Worm (Caenorhabditis elegans) whole organism, mixed stage, embryonic: Measurements from ENCODE around the gene C25E10.12.

Experiments
- M03D4.4 ChIP-seq: sonication (generic microtip); optimal IDR thresholded peaks from 2 replicates; lab custom pipeline; 2017; ENCODE audit warnings: mild to moderate bottlenecking, missing genetic modification characterization, missing compliant biosample characterization
- blmp-1 ChIP-seq: fragments of 150-350 bp; optimal IDR thresholded peaks from 2 replicates; lab custom pipeline; 2014; ENCODE audit warnings: missing biosample characterization, missing genetic modification characterization
- ceh-83 ChIP-seq: fragments of 200-800 bp; sonication (Bioruptor generic); optimal IDR thresholded peaks from 2 replicates; lab custom pipeline; 2018; ENCODE audit warnings: mild to moderate bottlenecking, missing genetic modification characterization, missing compliant biosample characterization
- ces-1 ChIP-seq: fragments of 150-350 bp; optimal IDR thresholded peaks from 2 replicates; lab custom pipeline; 2014; ENCODE audit warnings: missing biosample characterization, missing genetic modification reagents, missing genetic modification characterization
- cnd-1 ChIP-seq: fragments of 200-800 bp; sonication (Bioruptor generic); optimal IDR thresholded peaks from 2 replicates; lab custom pipeline; 2018; ENCODE audit warnings: mild to moderate bottlenecking, missing genetic modification characterization, missing compliant biosample characterization
- drap-1 ChIP-seq: fragments of 200-800 bp; sonication (Bioruptor generic); optimal IDR thresholded peaks from 3 replicates; lab custom pipeline; 2018; ENCODE audit warnings: mild to moderate bottlenecking, missing genetic modification characterization, missing compliant biosample characterization
- elt-1 ChIP-seq: sonication (generic microtip); optimal IDR thresholded peaks from 2 replicates; lab custom pipeline; 2017; ENCODE audit warnings: missing genetic modification characterization, mild to moderate bottlenecking, missing compliant biosample characterization, antibody characterized with exemption, moderate library complexity, borderline replicate concordance; ENCODE audit not compliant: insufficient read depth
- elt-3 ChIP-seq: fragments of 150-350 bp; optimal IDR thresholded peaks from 2 replicates; lab custom pipeline; 2014; ENCODE audit warnings: missing biosample characterization, missing genetic modification characterization
- flh-1 ChIP-seq: fragments of 200-800 bp; sonication (Bioruptor generic); optimal IDR thresholded peaks from 2 replicates; lab custom pipeline; 2018; ENCODE audit warnings: mild to moderate bottlenecking, missing genetic modification characterization, moderate library complexity, missing compliant biosample characterization
- ham-2 ChIP-seq: fragments of 200-800 bp; sonication (Bioruptor generic); optimal IDR thresholded peaks from 2 replicates; lab custom pipeline; 2018; ENCODE audit warnings: mild to moderate bottlenecking, missing genetic modification characterization, missing compliant biosample characterization
- hlh-1 ChIP-seq: fragments of 150-350 bp; optimal IDR thresholded peaks from 2 replicates; lab custom pipeline; 2014; ENCODE audit warnings: missing biosample characterization, missing genetic modification reagents, missing genetic modification characterization
- lin-13 ChIP-seq: fragments of 150-350 bp; optimal IDR thresholded peaks from 2 replicates; lab custom pipeline; 2014; ENCODE audit warnings: missing biosample characterization, missing genetic modification characterization
- lin-32 ChIP-seq: fragments of 200-800 bp; sonication (Bioruptor generic); optimal IDR thresholded peaks from 2 replicates; lab custom pipeline; 2018; ENCODE audit warnings: mild to moderate bottlenecking, missing genetic modification characterization, missing compliant biosample characterization
- mab-5 ChIP-seq: fragments of 150-350 bp; optimal IDR thresholded peaks from 2 replicates; lab custom pipeline; 2014; ENCODE audit warnings: missing biosample characterization, missing genetic modification characterization
- mep-1 ChIP-seq: fragments of 150-350 bp; optimal IDR thresholded peaks from 2 replicates; lab custom pipeline; 2017; ENCODE audit warnings: missing biosample characterization, missing genetic modification reagents, missing genetic modification characterization, inconsistent platforms
- mls-2 ChIP-seq: sonication (generic microtip); optimal IDR thresholded peaks from 2 replicates; lab custom pipeline; 2016; ENCODE audit warnings: mild to moderate bottlenecking, missing genetic modification characterization, moderate library complexity, missing compliant biosample characterization
- nhr-12 ChIP-seq: fragments of 150-350 bp; optimal IDR thresholded peaks from 2 replicates; lab custom pipeline; 2014; ENCODE audit warnings: missing biosample characterization, missing genetic modification characterization
- nhr-2 ChIP-seq: fragments of 150-350 bp; optimal IDR thresholded peaks from 2 replicates; lab custom pipeline; 2014; ENCODE audit warnings: missing biosample characterization, missing genetic modification characterization
- nhr-237 ChIP-seq: fragments of 150-350 bp; optimal IDR thresholded peaks from 2 replicates; lab custom pipeline; 2014; ENCODE audit warnings: missing biosample characterization, missing genetic modification characterization
- nhr-28 ChIP-seq: fragments of 150-350 bp; optimal IDR thresholded peaks from 2 replicates; lab custom pipeline; 2014; ENCODE audit warnings: missing biosample characterization, missing genetic modification characterization
- nhr-76 ChIP-seq: sonication (generic microtip); optimal IDR thresholded peaks from 2 replicates; lab custom pipeline; 2017; ENCODE audit warnings: missing biosample characterization, missing genetic modification characterization
- pha-4 ChIP-seq: fragments of 150-350 bp; optimal IDR thresholded peaks from 2 replicates; lab custom pipeline; 2018; ENCODE audit warnings: missing biosample characterization, missing genetic modification reagents, missing genetic modification characterization
- snpc-4 ChIP-seq: fragments of 150-350 bp; optimal IDR thresholded peaks from 2 replicates; lab custom pipeline; 2014; ENCODE audit warnings: missing biosample characterization, missing genetic modification characterization
- sptf-1 ChIP-seq: sonication (generic microtip); optimal IDR thresholded peaks from 2 replicates; lab custom pipeline; 2017; ENCODE audit warnings: mild to moderate bottlenecking, missing genetic modification characterization, moderate library complexity, missing compliant biosample characterization
- tbx-8 ChIP-seq: fragments of 200-800 bp; sonication (Bioruptor generic); optimal IDR thresholded peaks from 2 replicates; lab custom pipeline; 2018; ENCODE audit warnings: mild to moderate bottlenecking, missing genetic modification characterization, moderate library complexity, missing compliant biosample characterization
- unc-120 ChIP-seq: sonication (generic microtip); optimal IDR thresholded peaks from 2 replicates; lab custom pipeline; 2017; ENCODE audit warnings: missing genetic modification characterization, missing compliant biosample characterization; ENCODE audit not compliant: poor library complexity, severe bottlenecking
- unc-39 ChIP-seq: fragments of 150-350 bp; optimal IDR thresholded peaks from 2 replicates; lab custom pipeline; 2014; ENCODE audit warnings: missing biosample characterization, missing genetic modification characterization
- unc-62 ChIP-seq: fragments of 150-350 bp; optimal IDR thresholded peaks from 2 replicates; lab custom pipeline; 2014; ENCODE audit warnings: missing biosample characterization, missing genetic modification reagents, missing genetic modification characterization
- zip-8 ChIP-seq: fragments of 150-350 bp; optimal IDR thresholded peaks from 2 replicates; lab custom pipeline; 2014; ENCODE audit warnings: missing biosample characterization, missing genetic modification characterization
- ztf-11 ChIP-seq: fragments of 150-350 bp; optimal IDR thresholded peaks from 2 replicates; lab custom pipeline; 2014; ENCODE audit warnings: missing biosample characterization, missing genetic modification characterization

The C25E10.12 gene

ce11 chrV:9053235-9053634 is 9.0 kb downstream of the C25E10.12 start:
- no peak for TF ChIP-seq mls-2 (tag; lab: Kevin White, UChicago)

ce11 chrV:9051100-9051499 is 11.1 kb downstream of the C25E10.12 start, which contains the start of gene C25E10.7:
Gene C25E10.7 (minus strand): TSS chrV:9051200.
- TF ChIP-seq ham-2 (GFP tag; lab: Kevin White, UChicago) (no peak), drap-1 (GFP tag; lab: Kevin White, UChicago) (no peak), hlh-1 (tag; lab: Kevin White, UChicago) (no peak), tbx-8 (GFP tag; lab: Kevin White, UChicago) (no peak), nhr-28 (no peak), unc-62 (GFP tag; lab: Kevin White, UChicago) (no peak), ztf-11 (no peak), mep-1 (tag; lab: Kevin White, UChicago) (no peak), nhr-237 (tag; lab: Kevin White, UChicago) (no peak), cnd-1 (tag; lab: Kevin White, UChicago) (no peak), blmp-1 (tag; lab: Kevin White, UChicago) (no peak)

- no peak for TF ChIP-seq mep-1 (tag; lab: Kevin White, UChicago)
- TF ChIP-seq mls-2 (tag; lab: Kevin White, UChicago): no peak
- TF ChIP-seq snpc-4 (tag; lab: Kevin White, UChicago): no peak
- no peak for TF ChIP-seq sptf-1 (tag; lab: Kevin White, UChicago)
- no peak for TF ChIP-seq nhr-12 (tag; lab: Kevin White, UChicago)
- no peak for TF ChIP-seq mab-5
- TF ChIP-seq tbx-8 (GFP tag; lab: Kevin White, UChicago): no peak
- no peak for TF ChIP-seq pha-4 (tag; lab: Kevin White, UChicago)
- no peak for TF ChIP-seq M03D4.4 (tag; lab: Kevin White, UChicago)
- no peak for TF ChIP-seq cnd-1 (tag; lab: Kevin White, UChicago)
- no peak for TF ChIP-seq unc-120 (tag; lab: Kevin White, UChicago)
- no peak for TF ChIP-seq lin-13
- TF ChIP-seq hlh-1 (tag; lab: Kevin White, UChicago): no peak
- TF ChIP-seq ham-2 (GFP tag; lab: Kevin White, UChicago): no peak
- no peak for TF ChIP-seq ceh-83 (GFP tag; lab: Kevin White, UChicago)
These were observed 13.0 kb downstream of the C25E10.12 start for ce11 chrV:9049271-9049670.

- TF ChIP-seq ztf-11 (no peak), unc-39 (no peak)
- TF ChIP-seq, all 35 proteins: peak for 0
These were observed 14.6 kb downstream of the C25E10.12 start, which contains the start of gene C25E10.17 for ce11 chrV:9047555-9048049. Gene C25E10.17 (minus strand): TSS chrV:9047605.

ce11 chrV:9044871-9045270 is 17.4 kb downstream of the C25E10.12 start, which contains the start of gene nhr-30:
Gene nhr-30 (plus strand): TSS chrV:9045171.
- TF ChIP-seq blmp-1 (tag; lab: Kevin White, UChicago): no peak
- no peak for TF ChIP-seq nhr-2 (tag; lab: Kevin White, UChicago)
- TF ChIP-seq hlh-1 (tag; lab: Kevin White, UChicago): no peak
- TF ChIP-seq unc-120 (tag; lab: Kevin White, UChicago): no peak

ce11 chrV:9041030-9041429 is 21.2 kb downstream of the C25E10.12 start, which contains the start of gene cyp-33B1:
Gene cyp-33B1 (plus strand): TSS chrV:9041330.
- TF ChIP-seq unc-39 (no peak), nhr-12 (tag; lab: Kevin White, UChicago) (no peak), M03D4.4 (tag; lab: Kevin White, UChicago) (no peak), nhr-28 (no peak), mls-2 (tag; lab: Kevin White, UChicago) (no peak), elt-3 (no peak), hlh-1 (tag; lab: Kevin White, UChicago) (no peak), sptf-1 (tag; lab: Kevin White, UChicago) (no peak), unc-62 (GFP tag; lab: Kevin White, UChicago) (no peak), lin-13 (no peak), drap-1 (GFP tag; lab: Kevin White, UChicago) (no peak), zip-8 (tag; lab: Kevin White, UChicago) (no peak), flh-1 (GFP tag; lab: Kevin White, UChicago) (no peak), nhr-76 (tag; lab: Kevin White, UChicago) (no peak), ces-1 (GFP tag; lab: Kevin White, UChicago) (no peak), lin-32 (GFP tag; lab: Kevin White, UChicago) (no peak), elt-1 (tag; lab: Kevin White, UChicago) (no peak), mep-1 (tag; lab: Kevin White, UChicago) (no peak), ceh-83 (GFP tag; lab: Kevin White, UChicago) (no peak)
